Worm (Caenorhabditis elegans): ENCODE results near the gene srh-37.

The srh-37 gene

ce11 chrV:534176-534575, 21.9 kb upstream of the srh-37 start, which contains the start of gene nhr-132:
Gene nhr-132, plus strand, starts transcription at chrV:534446.
- no peak for TF ChIP-seq fkh-2 (tag; optimal IDR thresholded peaks at IDR 0.05)
- peak in 1 of 3 experiments; percentile 58 for TF ChIP-seq elt-3 (tag; optimal IDR thresholded peaks at IDR 0.05)
- no peak for TF ChIP-seq ztf-11 (tag; optimal IDR thresholded peaks at IDR 0.05)
- TF ChIP-seq pqm-1 (tag; optimal IDR thresholded peaks at IDR 0.05), result peak; percentile 73
- peak; percentile 18 for TF ChIP-seq hmg-11 (tag; optimal IDR thresholded peaks at IDR 0.05)
- peak; percentile 14 for TF ChIP-seq egl-5 (tag; optimal IDR thresholded peaks at IDR 0.05)
- no peak for TF ChIP-seq fos-1 (tag; optimal IDR thresholded peaks at IDR 0.05)
- TF ChIP-seq nhr-23 (tag; optimal IDR thresholded peaks at IDR 0.05), result peak; percentile 27
- peak; percentile 28 for TF ChIP-seq nhr-25 (tag; optimal IDR thresholded peaks at IDR 0.05)
- TF ChIP-seq ceh-28 (tag; optimal IDR thresholded peaks at IDR 0.05), result peak; percentile 53
- TF ChIP-seq elt-2 (tag; optimal IDR thresholded peaks at IDR 0.05), result peak; percentile 60

- peak in 1 of 3 experiments; percentile 15 for TF ChIP-seq elt-3 (tag; optimal IDR thresholded peaks at IDR 0.05)
- TF ChIP-seq pqm-1 (tag; optimal IDR thresholded peaks at IDR 0.05), result peak; percentile 97
- peak; percentile 86 for TF ChIP-seq elt-2 (tag; optimal IDR thresholded peaks at IDR 0.05)
- peak; percentile 66 for TF ChIP-seq nfya-1 (tag; optimal IDR thresholded peaks at IDR 0.05; ENCODE audit: insufficient read depth)
- TF ChIP-seq ztf-4 (tag; optimal IDR thresholded peaks at IDR 0.05), result no peak
- TF ChIP-seq nhr-23 (tag; optimal IDR thresholded peaks at IDR 0.05), result peak; percentile 68
- TF ChIP-seq elt-1 (tag; optimal IDR thresholded peaks at IDR 0.05), result peak; percentile 43
- peak; percentile 85 for TF ChIP-seq jun-1 (tag; optimal IDR thresholded peaks at IDR 0.05)
- peak; percentile 78 for TF ChIP-seq egl-27 (tag; optimal IDR thresholded peaks at IDR 0.05)
- TF ChIP-seq nhr-25 (tag; optimal IDR thresholded peaks at IDR 0.05), result peak; percentile 56
- TF ChIP-seq mdl-1 (tag; optimal IDR thresholded peaks at IDR 0.05), result peak; percentile 49
- TF ChIP-seq lin-39 (tag; optimal IDR thresholded peaks at IDR 0.05), result peak; percentile 29
- TF ChIP-seq ama-1 (optimal IDR thresholded peaks at IDR 0.05), result no peak
- peak; percentile 90 for TF ChIP-seq pha-4 (tag; optimal IDR thresholded peaks at IDR 0.05)
- no peak for TF ChIP-seq daf-12 (tag; optimal IDR thresholded peaks at IDR 0.05)
- TF ChIP-seq nhr-43 (tag; optimal IDR thresholded peaks at IDR 0.05; ENCODE audit: poor library complexity, severe bottlenecking), result peak; percentile 40
- TF ChIP-seq nhr-28 (tag; optimal IDR thresholded peaks at IDR 0.05), result no peak
Measured at ce11 chrV:532046-532445, 19.7 kb upstream of the srh-37 start, which contains the start of gene nhr-58. Gene nhr-58, plus strand, starts transcription at chrV:532259.

ce11 chrV:527602-528001, 15.3 kb upstream of the srh-37 start, which contains the start of gene srw-108:
Gene srw-108, plus strand, starts transcription at chrV:527902.
- TF ChIP-seq ztf-4 (tag; optimal IDR thresholded peaks at IDR 0.05) (no peak), nhr-23 (tag; optimal IDR thresholded peaks at IDR 0.05) (no peak), unc-62 (GFP tag; optimal IDR thresholded peaks at IDR 0.05) (no peak), hmg-11 (tag; optimal IDR thresholded peaks at IDR 0.05) (no peak), fkh-10 (GFP tag; optimal IDR thresholded peaks at IDR 0.05) (no peak), egl-27 (tag; optimal IDR thresholded peaks at IDR 0.05) (no peak), ztf-11 (tag; optimal IDR thresholded peaks at IDR 0.05) (no peak), R02D3.7 (tag; optimal IDR thresholded peaks at IDR 0.05) (no peak), eor-1 (tag; optimal IDR thresholded peaks at IDR 0.05) (no peak), fos-1 (tag; optimal IDR thresholded peaks at IDR 0.05) (no peak), snpc-4 (tag; optimal IDR thresholded peaks at IDR 0.05) (no peak), zag-1 (tag; optimal IDR thresholded peaks at IDR 0.05) (no peak), pha-4 (tag; optimal IDR thresholded peaks at IDR 0.05) (no peak)

ce11 chrV:525040-525439, 12.7 kb upstream of the srh-37 start, which contains the start of gene R11G11.16:
Gene R11G11.16, minus strand, starts transcription at chrV:525140.
- TF ChIP-seq ztf-4 (tag; optimal IDR thresholded peaks at IDR 0.05), result no peak
- TF ChIP-seq nhr-67 (tag; optimal IDR thresholded peaks at IDR 0.05), result no peak
- no peak for TF ChIP-seq jun-1 (tag; optimal IDR thresholded peaks at IDR 0.05)
- no peak for TF ChIP-seq ZK546.5 (tag; optimal IDR thresholded peaks at IDR 0.05)
- no peak for TF ChIP-seq aly-2 (tag; optimal IDR thresholded peaks at IDR 0.05)
- no peak for TF ChIP-seq nhr-11 (tag; optimal IDR thresholded peaks at IDR 0.05)
- no peak for TF ChIP-seq nhr-237 (tag; optimal IDR thresholded peaks at IDR 0.05)
- TF ChIP-seq pha-4 (tag; optimal IDR thresholded peaks at IDR 0.05), result no peak
- TF ChIP-seq ceh-16 (tag; optimal IDR thresholded peaks at IDR 0.05), result no peak
- no peak for TF ChIP-seq zag-1 (tag; optimal IDR thresholded peaks at IDR 0.05)
- TF ChIP-seq lsy-12 (tag; optimal IDR thresholded peaks at IDR 0.05), result no peak
